Worm (Caenorhabditis elegans) whole organism, mixed stage, embryonic: ENCODE measurements around the gene F22F4.4.
A peak's percentile ranks its signal among the peaks of the same experiment; 100 is the strongest.

Experiments
- M03D4.4 ChIP-seq: sonication (generic microtip); optimal IDR thresholded peaks from 2 replicates; lab custom pipeline; 2017; ENCODE audit warnings: mild to moderate bottlenecking, missing genetic modification characterization, missing compliant biosample characterization
- bed-3 ChIP-seq: fragments of 200-800 bp; sonication (Bioruptor generic); optimal IDR thresholded peaks from 3 replicates; lab custom pipeline; 2018; ENCODE audit warnings: mild to moderate bottlenecking, missing genetic modification characterization, moderate library complexity, missing compliant biosample characterization
- blmp-1 ChIP-seq: fragments of 150-350 bp; optimal IDR thresholded peaks from 2 replicates; lab custom pipeline; 2014; ENCODE audit warnings: missing biosample characterization, missing genetic modification characterization
- ceh-39 ChIP-seq: fragments of 150-350 bp; optimal IDR thresholded peaks from 2 replicates; lab custom pipeline; 2014; ENCODE audit warnings: missing biosample characterization, missing genetic modification characterization
- ceh-43 ChIP-seq: fragments of 200-800 bp; sonication (Bioruptor generic); optimal IDR thresholded peaks from 2 replicates; lab custom pipeline; 2018; ENCODE audit warnings: mild to moderate bottlenecking, missing genetic modification characterization, moderate library complexity, missing compliant biosample characterization
- ces-1 ChIP-seq: fragments of 150-350 bp; optimal IDR thresholded peaks from 2 replicates; lab custom pipeline; 2014; ENCODE audit warnings: missing biosample characterization, missing genetic modification reagents, missing genetic modification characterization
- cnd-1 ChIP-seq: fragments of 200-800 bp; sonication (Bioruptor generic); optimal IDR thresholded peaks from 2 replicates; lab custom pipeline; 2018; ENCODE audit warnings: mild to moderate bottlenecking, missing genetic modification characterization, missing compliant biosample characterization
- drap-1 ChIP-seq: fragments of 200-800 bp; sonication (Bioruptor generic); optimal IDR thresholded peaks from 3 replicates; lab custom pipeline; 2018; ENCODE audit warnings: mild to moderate bottlenecking, missing genetic modification characterization, missing compliant biosample characterization
- elt-1 ChIP-seq: sonication (generic microtip); optimal IDR thresholded peaks from 2 replicates; lab custom pipeline; 2017; ENCODE audit warnings: missing genetic modification characterization, mild to moderate bottlenecking, missing compliant biosample characterization, antibody characterized with exemption, moderate library complexity, borderline replicate concordance; ENCODE audit not compliant: insufficient read depth
- elt-3 ChIP-seq: fragments of 150-350 bp; optimal IDR thresholded peaks from 2 replicates; lab custom pipeline; 2014; ENCODE audit warnings: missing biosample characterization, missing genetic modification characterization
- ham-2 ChIP-seq: fragments of 200-800 bp; sonication (Bioruptor generic); optimal IDR thresholded peaks from 2 replicates; lab custom pipeline; 2018; ENCODE audit warnings: mild to moderate bottlenecking, missing genetic modification characterization, missing compliant biosample characterization
- hlh-1 ChIP-seq: fragments of 150-350 bp; optimal IDR thresholded peaks from 2 replicates; lab custom pipeline; 2014; ENCODE audit warnings: missing biosample characterization, missing genetic modification reagents, missing genetic modification characterization
- lin-13 ChIP-seq: fragments of 150-350 bp; optimal IDR thresholded peaks from 2 replicates; lab custom pipeline; 2014; ENCODE audit warnings: missing biosample characterization, missing genetic modification characterization
- lin-32 ChIP-seq: fragments of 200-800 bp; sonication (Bioruptor generic); optimal IDR thresholded peaks from 2 replicates; lab custom pipeline; 2018; ENCODE audit warnings: mild to moderate bottlenecking, missing genetic modification characterization, missing compliant biosample characterization
- lsy-2 ChIP-seq: fragments of 150-350 bp; optimal IDR thresholded peaks from 2 replicates; lab custom pipeline; 2014; ENCODE audit warnings: missing biosample characterization, missing genetic modification characterization
- mep-1 ChIP-seq: fragments of 150-350 bp; optimal IDR thresholded peaks from 2 replicates; lab custom pipeline; 2017; ENCODE audit warnings: missing biosample characterization, missing genetic modification reagents, missing genetic modification characterization, inconsistent platforms
- nhr-12 ChIP-seq: fragments of 150-350 bp; optimal IDR thresholded peaks from 2 replicates; lab custom pipeline; 2014; ENCODE audit warnings: missing biosample characterization, missing genetic modification characterization
- nhr-237 ChIP-seq: fragments of 150-350 bp; optimal IDR thresholded peaks from 2 replicates; lab custom pipeline; 2014; ENCODE audit warnings: missing biosample characterization, missing genetic modification characterization
- nhr-76 ChIP-seq: sonication (generic microtip); optimal IDR thresholded peaks from 2 replicates; lab custom pipeline; 2017; ENCODE audit warnings: missing biosample characterization, missing genetic modification characterization
- pha-4 ChIP-seq: fragments of 150-350 bp; optimal IDR thresholded peaks from 2 replicates; lab custom pipeline; 2018; ENCODE audit warnings: missing biosample characterization, missing genetic modification reagents, missing genetic modification characterization
- sptf-1 ChIP-seq: sonication (generic microtip); optimal IDR thresholded peaks from 2 replicates; lab custom pipeline; 2017; ENCODE audit warnings: mild to moderate bottlenecking, missing genetic modification characterization, moderate library complexity, missing compliant biosample characterization
- tbx-8 ChIP-seq: fragments of 200-800 bp; sonication (Bioruptor generic); optimal IDR thresholded peaks from 2 replicates; lab custom pipeline; 2018; ENCODE audit warnings: mild to moderate bottlenecking, missing genetic modification characterization, moderate library complexity, missing compliant biosample characterization
- unc-120 ChIP-seq: sonication (generic microtip); optimal IDR thresholded peaks from 2 replicates; lab custom pipeline; 2017; ENCODE audit warnings: missing genetic modification characterization, missing compliant biosample characterization; ENCODE audit not compliant: poor library complexity, severe bottlenecking
- unc-39 ChIP-seq: fragments of 150-350 bp; optimal IDR thresholded peaks from 2 replicates; lab custom pipeline; 2014; ENCODE audit warnings: missing biosample characterization, missing genetic modification characterization
- unc-62 ChIP-seq: fragments of 150-350 bp; optimal IDR thresholded peaks from 2 replicates; lab custom pipeline; 2014; ENCODE audit warnings: missing biosample characterization, missing genetic modification reagents, missing genetic modification characterization
- zip-8 ChIP-seq: fragments of 150-350 bp; optimal IDR thresholded peaks from 2 replicates; lab custom pipeline; 2014; ENCODE audit warnings: missing biosample characterization, missing genetic modification characterization
- ztf-11 ChIP-seq: fragments of 150-350 bp; optimal IDR thresholded peaks from 2 replicates; lab custom pipeline; 2014; ENCODE audit warnings: missing biosample characterization, missing genetic modification characterization

F22F4.4 gene

ce11 chrX:6024977-6025376 lies 23.6 kb upstream of the F22F4.4 start:
- TF ChIP-seq sptf-1 (tag; lab: Kevin White, UChicago) (no peak), zip-8 (tag; lab: Kevin White, UChicago) (no peak), unc-120 (no peak), hlh-1 (no peak), unc-39 (no peak), tbx-8 (GFP tag; lab: Kevin White, UChicago) (no peak), ham-2 (GFP tag; lab: Kevin White, UChicago) (no peak), elt-1 (tag; lab: Kevin White, UChicago) (no peak), bed-3 (no peak), lin-32 (no peak)

DNA sequence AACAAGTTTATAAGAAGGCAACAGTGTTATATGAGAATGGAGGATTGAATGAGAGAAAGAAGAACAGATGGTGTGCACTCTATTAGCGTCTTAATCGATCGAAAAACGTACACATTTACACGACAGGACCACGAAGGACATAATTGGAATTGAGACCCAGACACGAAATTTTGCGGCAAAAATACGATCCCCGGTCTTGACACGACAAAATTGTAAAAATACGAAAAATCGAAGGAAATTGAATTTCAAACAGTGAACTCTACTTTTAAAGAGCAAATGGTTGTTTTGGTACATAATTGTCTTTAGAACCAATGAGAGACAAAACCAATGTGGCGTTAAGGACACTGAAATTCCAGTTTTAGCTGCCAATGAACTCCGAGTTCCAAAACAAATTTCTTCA lies 21.1 kb upstream of the F22F4.4 start, which contains the start of gene lelo-3:
lelo-3 (minus strand) TSS at position 101 of the 400 bp plus-strand sequence.
- TF ChIP-seq ces-1 (GFP tag; lab: Kevin White, UChicago) (peak; percentile 55), lsy-2 (tag; lab: Kevin White, UChicago) (no peak)

- TF ChIP-seq nhr-237 (no peak), bed-3 (no peak), drap-1 (GFP tag; lab: Kevin White, UChicago) (no peak), zip-8 (tag; lab: Kevin White, UChicago) (no peak)
- TF ChIP-seq, all 35 proteins: peak for 0
Measured at ce11 chrX:6020782-6021181, 19.4 kb upstream of the F22F4.4 start.

DNA sequence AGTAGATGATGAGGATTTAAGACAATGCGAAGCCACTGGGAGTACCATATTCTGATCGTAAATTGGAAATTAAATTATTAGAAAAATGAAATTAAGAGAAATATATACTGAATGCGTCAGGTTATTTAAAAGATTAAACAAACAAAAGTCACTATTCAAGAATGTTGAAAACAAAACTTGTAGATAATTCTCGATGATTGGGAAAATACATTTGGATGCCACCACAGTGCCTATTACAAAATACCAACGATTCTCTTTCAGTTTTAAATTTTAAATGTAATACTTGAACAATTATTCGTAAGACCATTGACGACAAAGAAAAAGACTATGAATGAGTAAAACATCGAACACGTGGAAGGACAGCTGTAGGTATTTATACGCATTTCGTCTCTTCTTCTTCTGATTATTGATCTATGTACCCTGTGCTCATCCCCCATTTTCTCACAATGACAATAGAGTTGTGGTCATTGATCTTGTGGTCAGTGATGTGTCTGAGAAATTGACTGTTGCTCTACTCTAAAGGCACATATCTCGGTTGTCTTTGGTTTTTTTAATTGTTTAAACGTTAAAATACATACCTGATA lies 18.6 kb upstream of the F22F4.4 start, which contains the start of gene C09B8.4:
C09B8.4 (minus strand) TSS at position 51 of the 584 bp plus-strand sequence.
- TF ChIP-seq hlh-1 (peak; percentile 50), sptf-1 (tag; lab: Kevin White, UChicago) (no peak)

DNA sequence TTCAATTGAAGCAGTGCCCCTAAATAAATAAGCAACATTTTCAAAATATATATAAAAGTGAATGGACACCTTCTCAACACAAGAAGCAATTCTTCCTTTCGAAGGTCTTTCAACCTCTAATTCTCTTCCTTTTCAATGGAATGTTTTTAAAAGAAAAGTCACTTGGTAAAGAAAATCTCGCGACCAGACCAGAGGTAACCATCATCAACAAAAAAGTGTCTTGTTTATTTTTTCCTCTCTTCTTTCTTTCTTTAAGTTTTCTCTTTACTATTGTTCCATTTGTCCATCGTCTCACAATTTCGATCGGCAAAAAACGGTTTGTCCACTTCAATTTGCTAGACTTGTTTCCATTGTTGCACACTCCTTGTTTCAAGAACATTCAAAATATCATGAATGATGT lies 13.8 kb upstream of the F22F4.4 start, which contains the start of gene C09B8.8:
C09B8.8 (plus strand) TSS at position 397 of the 400 bp plus-strand sequence.
- TF ChIP-seq M03D4.4 (tag; lab: Kevin White, UChicago) = no peak
- no peak for TF ChIP-seq ceh-39 (tag; lab: Kevin White, UChicago)
- TF ChIP-seq zip-8 (tag; lab: Kevin White, UChicago) = no peak
- TF ChIP-seq cnd-1 (tag; lab: Kevin White, UChicago) = no peak
- no peak for TF ChIP-seq lin-13 (tag; lab: Kevin White, UChicago)

DNA sequence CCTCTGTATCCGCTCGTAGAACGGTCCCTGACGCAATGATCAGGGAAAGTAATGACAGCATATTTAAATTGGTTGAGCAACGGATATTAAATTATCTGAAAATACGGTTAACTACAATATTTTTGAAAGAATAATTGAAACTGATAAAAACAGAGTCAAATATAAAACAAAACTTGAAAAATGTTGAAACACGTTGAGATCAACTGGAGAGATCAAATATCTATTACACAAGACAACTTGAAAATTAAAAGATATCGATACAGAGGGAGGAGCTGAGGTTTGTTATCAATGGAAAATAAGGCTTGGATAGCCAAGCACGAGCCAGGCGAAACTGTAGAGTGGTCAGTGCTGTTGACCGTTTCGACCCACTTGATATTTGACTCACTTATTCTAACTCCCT lies 9.2 kb upstream of the F22F4.4 start, which contains the start of gene C09B8.3:
C09B8.3 (minus strand) TSS at position 101 of the 400 bp plus-strand sequence.
- TF ChIP-seq hlh-1 (no peak), mep-1 (tag; lab: Kevin White, UChicago) (no peak), drap-1 (GFP tag; lab: Kevin White, UChicago) (no peak), ceh-43 (GFP tag; lab: Kevin White, UChicago) (no peak), pha-4 (tag; lab: Kevin White, UChicago) (no peak), lin-13 (tag; lab: Kevin White, UChicago) (no peak), unc-62 (no peak), elt-1 (tag; lab: Kevin White, UChicago) (no peak), unc-39 (no peak)

DNA sequence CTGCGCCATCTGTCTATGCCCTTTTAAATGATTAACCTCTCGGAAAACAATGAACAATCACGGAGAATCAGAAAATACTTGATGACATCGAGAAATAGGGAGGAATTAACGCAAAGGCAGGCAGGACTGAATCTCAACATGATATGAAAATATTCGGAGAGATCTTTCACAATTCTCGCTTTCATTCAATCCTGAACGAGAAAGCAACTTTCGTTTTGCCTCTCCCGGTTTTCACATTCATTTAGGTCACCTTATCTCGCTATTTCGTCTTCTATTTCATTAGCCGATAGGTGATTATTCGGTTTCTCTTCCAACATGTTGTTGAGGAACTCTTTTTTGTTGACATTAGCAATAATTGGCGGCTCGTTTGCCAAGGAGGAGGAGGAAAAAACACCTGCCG lies 3.0 kb upstream of the F22F4.4 start:
- TF ChIP-seq ztf-11 (tag; lab: Kevin White, UChicago) (no peak), nhr-237 (no peak), cnd-1 (tag; lab: Kevin White, UChicago) (no peak), tbx-8 (GFP tag; lab: Kevin White, UChicago) (no peak), elt-3 (tag; lab: Kevin White, UChicago) (peak; percentile 17), nhr-76 (tag; lab: Kevin White, UChicago) (no peak), blmp-1 (peak; percentile 60), lin-13 (tag; lab: Kevin White, UChicago) (no peak), nhr-12 (tag; lab: Kevin White, UChicago) (no peak)
